Fruit fly (Drosophila melanogaster): Measurements from ENCODE around the gene gpp.

DNA sequence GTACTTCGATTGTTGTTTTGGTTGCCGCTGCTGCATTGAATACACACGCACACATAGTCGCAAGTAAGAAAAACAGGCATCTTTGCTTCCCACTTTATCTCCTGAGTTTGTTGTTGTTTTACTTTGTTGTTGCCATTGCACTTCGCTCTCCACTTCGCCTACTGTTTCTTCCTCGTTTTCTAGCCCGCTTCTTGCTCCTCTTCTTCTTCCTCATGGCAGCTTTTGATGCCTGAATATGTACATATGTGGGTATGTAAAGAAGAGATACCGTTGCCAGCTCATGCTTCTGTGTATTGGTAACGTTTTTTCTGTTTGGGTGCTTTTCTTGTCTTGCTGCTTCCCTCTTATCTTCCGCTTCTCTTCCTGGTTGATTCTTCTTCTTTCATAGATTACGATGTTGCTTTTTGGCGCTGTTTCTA is 2.5 kb downstream of the gpp start:
- TF ChIP-seq Snoo (tag; optimal IDR thresholded peaks at IDR 0.05): no peak
- TF ChIP-seq Pif1B (GFP tag; optimal IDR thresholded peaks at IDR 0.05): peak; percentile 22
- peak; percentile 53 for TF ChIP-seq CG32121 (GFP tag; IDR thresholded peaks at IDR 0.05)
- TF ChIP-seq EcR (GFP tag; optimal IDR thresholded peaks at IDR 0.05): peak; percentile 95
- no peak for TF ChIP-seq D1 (tag; optimal IDR thresholded peaks at IDR 0.05)
- peak; percentile 46; the same call in 2 of the 3 replicates for TF ChIP-seq CG4496 (GFP tag; IDR thresholded peaks at IDR 0.05)
- peak; percentile 10 for TF ChIP-seq Pif1A (GFP tag; optimal IDR thresholded peaks at IDR 0.05)
- TF ChIP-seq CG8301 (tag; optimal IDR thresholded peaks at IDR 0.05): peak; percentile 16
